Fruit fly (Drosophila melanogaster) whole organism, prepupa: Measurements from ENCODE around the gene CG9119.

Experiments
- Blimp-1 ChIP-seq: fragments of 200-800 bp; sonication (Bioruptor generic); optimal IDR thresholded peaks from 3 replicates; lab custom pipeline; 2017; ENCODE audit warnings: missing biosample characterization, missing genetic modification characterization, mild to moderate bottlenecking, moderate library complexity, missing genetic modification reagents
- CG11294 ChIP-seq: fragments of 200-800 bp; sonication (Bioruptor generic); IDR thresholded peaks from 2 replicates; pipeline ENCODE4 v1.3.6; 2022; ENCODE audit warnings: missing biosample characterization, missing genetic modification characterization
- CG11762 ChIP-seq: fragments of 200-800 bp; sonication (Bioruptor generic); optimal IDR thresholded peaks from 3 replicates; lab custom pipeline; 2016; ENCODE audit warnings: missing biosample characterization, missing genetic modification characterization; ENCODE audit not compliant: insufficient read depth
- CG11902 ChIP-seq: fragments of 200-800 bp; sonication (Bioruptor generic); optimal IDR thresholded peaks from 3 replicates; lab custom pipeline; 2016; ENCODE audit warnings: missing biosample characterization, missing genetic modification characterization
- CG15336 ChIP-seq: fragments of 200-800 bp; sonication (Bioruptor generic); IDR thresholded peaks from 2 replicates; pipeline ENCODE4 v1.3.6; 2022; ENCODE audit warnings: missing biosample characterization, missing genetic modification characterization
- CG1621 ChIP-seq: fragments of 200-800 bp; sonication (Bioruptor generic); optimal IDR thresholded peaks from 3 replicates; lab custom pipeline; 2018; ENCODE audit warnings: missing biosample characterization, mild to moderate bottlenecking, missing genetic modification characterization
- CG16779 ChIP-seq: fragments of 200-800 bp; sonication (Bioruptor generic); optimal IDR thresholded peaks from 3 replicates; lab custom pipeline; 2017; ENCODE audit warnings: missing biosample characterization, mild to moderate bottlenecking, missing genetic modification characterization
- CG3032 ChIP-seq: fragments of 200-800 bp; optimal IDR thresholded peaks from 2 replicates; lab custom pipeline; 2019; ENCODE audit warnings: missing biosample characterization, mild to moderate bottlenecking, missing genetic modification characterization, moderate library complexity
- CG32006 ChIP-seq: fragments of 200-800 bp; sonication (Bioruptor generic); optimal IDR thresholded peaks from 3 replicates; lab custom pipeline; 2017; ENCODE audit warnings: missing biosample characterization, mild to moderate bottlenecking, missing genetic modification characterization
- CG34406 ChIP-seq: fragments of 200-800 bp; sonication (Bioruptor generic); optimal IDR thresholded peaks from 3 replicates; lab custom pipeline; 2016; ENCODE audit warnings: missing biosample characterization, missing genetic modification characterization
- CG3919 ChIP-seq: fragments of 200-800 bp; sonication (Bioruptor generic); optimal IDR thresholded peaks from 3 replicates; lab custom pipeline; 2016; ENCODE audit warnings: missing biosample characterization, missing genetic modification characterization
- CG4318 ChIP-seq: fragments of 200-800 bp; sonication (Bioruptor generic); optimal IDR thresholded peaks from 3 replicates; lab custom pipeline; 2017; ENCODE audit warnings: missing biosample characterization, mild to moderate bottlenecking, missing genetic modification characterization
- CG6163 ChIP-seq: fragments of 200-800 bp; sonication (Bioruptor generic); IDR thresholded peaks from 3 replicates; pipeline ENCODE4 v1.3.6; 2022; ENCODE audit warnings: missing biosample characterization, missing genetic modification characterization
- CG6276 ChIP-seq: fragments of 200-800 bp; sonication (Bioruptor generic); optimal IDR thresholded peaks from 2 replicates; lab custom pipeline; 2017; ENCODE audit warnings: missing biosample characterization, mild to moderate bottlenecking, missing genetic modification characterization
- CG6808 ChIP-seq: fragments of 200-800 bp; sonication (Bioruptor generic); optimal IDR thresholded peaks from 3 replicates; lab custom pipeline; 2017; ENCODE audit warnings: missing biosample characterization, missing genetic modification characterization, mild to moderate bottlenecking, moderate library complexity, missing genetic modification reagents
- CG6854 ChIP-seq: fragments of 200-800 bp; sonication (Bioruptor generic); optimal IDR thresholded peaks from 2 replicates; lab custom pipeline; 2017; ENCODE audit warnings: missing biosample characterization, mild to moderate bottlenecking, missing genetic modification characterization
- CG7368 ChIP-seq: fragments of 200-800 bp; sonication (Bioruptor generic); optimal IDR thresholded peaks from 3 replicates; lab custom pipeline; 2016; ENCODE audit warnings: missing biosample characterization, missing genetic modification characterization
- CG8119 ChIP-seq: fragments of 200-800 bp; sonication (Bioruptor generic); IDR thresholded peaks from 3 replicates; pipeline ENCODE4 v1.3.6; 2022; ENCODE audit warnings: missing biosample characterization, missing genetic modification characterization
- CG8319 ChIP-seq: fragments of 200-800 bp; sonication (Bioruptor generic); optimal IDR thresholded peaks from 3 replicates; lab custom pipeline; 2016; ENCODE audit warnings: missing biosample characterization, missing genetic modification characterization
- CG8632 ChIP-seq: fragments of 200-800 bp; sonication (Bioruptor generic); optimal IDR thresholded peaks from 3 replicates; lab custom pipeline; 2016; ENCODE audit warnings: missing biosample characterization, missing genetic modification characterization
- CG9139 ChIP-seq: fragments of 200-800 bp; sonication (Bioruptor generic); optimal IDR thresholded peaks from 3 replicates; lab custom pipeline; 2017; ENCODE audit warnings: missing biosample characterization, mild to moderate bottlenecking, missing genetic modification characterization
- Eip75B ChIP-seq: fragments of 200-800 bp; sonication (Bioruptor generic); optimal IDR thresholded peaks from 3 replicates; lab custom pipeline; 2016; ENCODE audit warnings: missing biosample characterization, missing genetic modification characterization
- Eip78C ChIP-seq: fragments of 200-800 bp; sonication (Bioruptor generic); peaks from one replicate; lab custom pipeline; 2016; ENCODE audit warnings: missing biosample characterization, missing genetic modification characterization
- Eip93F ChIP-seq: fragments of 200-800 bp; sonication (Bioruptor generic); optimal IDR thresholded peaks from 2 replicates; lab custom pipeline; 2016; ENCODE audit warnings: missing biosample characterization, mild to moderate bottlenecking, missing genetic modification characterization
- Ets21C ChIP-seq: fragments of 200-800 bp; sonication (Bioruptor generic); optimal IDR thresholded peaks from 3 replicates; lab custom pipeline; 2016; ENCODE audit warnings: missing biosample characterization, missing genetic modification characterization
- Gug ChIP-seq: fragments of 200-800 bp; sonication (Bioruptor generic); IDR thresholded peaks from 2 replicates; pipeline ENCODE4 v1.3.6; 2022; ENCODE audit warnings: missing biosample characterization, missing genetic modification characterization
- Hr38 ChIP-seq: sonication (Bioruptor generic); optimal IDR thresholded peaks from 2 replicates; lab custom pipeline; 2016; ENCODE audit warnings: missing biosample characterization, missing genetic modification characterization
- Hr39 ChIP-seq: fragments of 200-800 bp; sonication (Bioruptor generic); optimal IDR thresholded peaks from 2 replicates; lab custom pipeline; 2016; ENCODE audit warnings: missing biosample characterization, missing genetic modification characterization
- Hr4 ChIP-seq: fragments of 200-800 bp; sonication (Bioruptor generic); optimal IDR thresholded peaks from 3 replicates; lab custom pipeline; 2016; ENCODE audit warnings: missing biosample characterization, missing genetic modification characterization
- Met ChIP-seq: fragments of 200-800 bp; sonication (Bioruptor generic); optimal IDR thresholded peaks from 3 replicates; lab custom pipeline; 2016; ENCODE audit warnings: missing biosample characterization, missing genetic modification characterization
- OdsH ChIP-seq: fragments of 200-800 bp; sonication (Bioruptor generic); optimal IDR thresholded peaks from 3 replicates; lab custom pipeline; 2016; ENCODE audit warnings: missing biosample characterization, missing genetic modification characterization
- Smox ChIP-seq: fragments of 200-800 bp; sonication (Bioruptor generic); optimal IDR thresholded peaks from 3 replicates; lab custom pipeline; 2016; ENCODE audit warnings: missing biosample characterization, missing genetic modification characterization
- Sox102F ChIP-seq: fragments of 200-800 bp; sonication (Bioruptor generic); optimal IDR thresholded peaks from 2 replicates; lab custom pipeline; 2016; ENCODE audit warnings: missing biosample characterization, mild to moderate bottlenecking, missing genetic modification characterization
- Sox14 ChIP-seq: fragments of 200-800 bp; sonication (Bioruptor generic); optimal IDR thresholded peaks from 3 replicates; lab custom pipeline; 2016; ENCODE audit warnings: missing biosample characterization, missing genetic modification characterization
- achi ChIP-seq: fragments of 200-800 bp; sonication (Bioruptor generic); optimal IDR thresholded peaks from 3 replicates; lab custom pipeline; 2016; ENCODE audit warnings: missing biosample characterization, missing genetic modification characterization
- acj6 ChIP-seq: fragments of 200-800 bp; sonication (Bioruptor generic); optimal IDR thresholded peaks from 3 replicates; lab custom pipeline; 2016; ENCODE audit warnings: missing biosample characterization, missing genetic modification characterization
- cyc ChIP-seq: fragments of 200-800 bp; sonication (Bioruptor generic); optimal IDR thresholded peaks from 3 replicates; lab custom pipeline; 2016; ENCODE audit warnings: missing biosample characterization, missing genetic modification characterization
- dac ChIP-seq: fragments of 200-800 bp; sonication (Bioruptor generic); optimal IDR thresholded peaks from 2 replicates; lab custom pipeline; 2017; ENCODE audit warnings: missing biosample characterization, mild to moderate bottlenecking, missing genetic modification characterization
- dsx ChIP-seq: fragments of 200-800 bp; optimal IDR thresholded peaks from 3 replicates; lab custom pipeline; 2019; ENCODE audit warnings: missing biosample characterization, mild to moderate bottlenecking, missing genetic modification characterization, moderate library complexity; ENCODE audit not compliant: poor library complexity, severe bottlenecking
- eg ChIP-seq: fragments of 200-800 bp; sonication (Bioruptor generic); IDR thresholded peaks from 3 replicates; pipeline ENCODE4 v1.3.6; 2022; ENCODE audit warnings: missing biosample characterization, missing genetic modification characterization
- esn ChIP-seq: fragments of 200-800 bp; sonication (Bioruptor generic); optimal IDR thresholded peaks from 2 replicates; lab custom pipeline; 2016; ENCODE audit warnings: missing biosample characterization, mild to moderate bottlenecking, missing genetic modification characterization, moderate library complexity
- fd59A ChIP-seq: fragments of 200-800 bp; sonication (Bioruptor generic); optimal IDR thresholded peaks from 2 replicates; lab custom pipeline; 2017; ENCODE audit warnings: missing biosample characterization, mild to moderate bottlenecking, missing genetic modification characterization, missing genetic modification reagents
- fd85E ChIP-seq: fragments of 200-800 bp; sonication (Bioruptor generic); optimal IDR thresholded peaks from 3 replicates; lab custom pipeline; 2016; ENCODE audit warnings: missing biosample characterization, missing genetic modification characterization
- fkh ChIP-seq: fragments of 200-800 bp; sonication (Bioruptor generic); optimal IDR thresholded peaks from 3 replicates; lab custom pipeline; 2017; ENCODE audit warnings: missing biosample characterization, mild to moderate bottlenecking, missing genetic modification characterization, moderate library complexity
- lz ChIP-seq: fragments of 200-800 bp; sonication (Bioruptor generic); optimal IDR thresholded peaks from 3 replicates; lab custom pipeline; 2016; ENCODE audit warnings: missing biosample characterization, missing genetic modification characterization
- net ChIP-seq: fragments of 200-800 bp; sonication (Bioruptor generic); optimal IDR thresholded peaks from 3 replicates; lab custom pipeline; 2016; ENCODE audit warnings: missing biosample characterization, missing genetic modification characterization
- pdm3 ChIP-seq: fragments of 200-800 bp; sonication (Bioruptor generic); optimal IDR thresholded peaks from 3 replicates; lab custom pipeline; 2016; ENCODE audit warnings: missing biosample characterization, missing genetic modification characterization
- salr ChIP-seq, 2 experiments: fragments of 200-800 bp; sonication (Bioruptor generic); optimal IDR thresholded peaks; 3 replicates each; lab custom pipeline; 2016 to 2018; ENCODE audit warnings: missing biosample characterization in 2 of 2, missing genetic modification characterization in 2 of 2, mild to moderate bottlenecking in 1 of 2
- spab ChIP-seq: fragments of 200-800 bp; sonication (Bioruptor generic); optimal IDR thresholded peaks from 2 replicates; lab custom pipeline; 2017; ENCODE audit warnings: missing biosample characterization, mild to moderate bottlenecking, missing genetic modification characterization, missing genetic modification reagents
- ss ChIP-seq, 2 experiments: fragments of 200-800 bp; sonication (Bioruptor generic); optimal IDR thresholded peaks; 2 replicates in 1 of 2; 3 replicates in 1 of 2; lab custom pipeline; 2017 to 2018; ENCODE audit warnings: mild to moderate bottlenecking in 2 of 2, missing biosample characterization in 2 of 2, missing genetic modification characterization in 2 of 2, moderate library complexity in 1 of 2
- svp ChIP-seq: fragments of 200-800 bp; sonication (Bioruptor generic); peaks from one replicate; lab custom pipeline; 2016; ENCODE audit warnings: missing biosample characterization, missing genetic modification characterization
- topi ChIP-seq: fragments of 200-800 bp; sonication (Bioruptor generic); optimal IDR thresholded peaks from 3 replicates; lab custom pipeline; 2016; ENCODE audit warnings: missing biosample characterization, missing genetic modification characterization

Gene CG9119

DNA sequence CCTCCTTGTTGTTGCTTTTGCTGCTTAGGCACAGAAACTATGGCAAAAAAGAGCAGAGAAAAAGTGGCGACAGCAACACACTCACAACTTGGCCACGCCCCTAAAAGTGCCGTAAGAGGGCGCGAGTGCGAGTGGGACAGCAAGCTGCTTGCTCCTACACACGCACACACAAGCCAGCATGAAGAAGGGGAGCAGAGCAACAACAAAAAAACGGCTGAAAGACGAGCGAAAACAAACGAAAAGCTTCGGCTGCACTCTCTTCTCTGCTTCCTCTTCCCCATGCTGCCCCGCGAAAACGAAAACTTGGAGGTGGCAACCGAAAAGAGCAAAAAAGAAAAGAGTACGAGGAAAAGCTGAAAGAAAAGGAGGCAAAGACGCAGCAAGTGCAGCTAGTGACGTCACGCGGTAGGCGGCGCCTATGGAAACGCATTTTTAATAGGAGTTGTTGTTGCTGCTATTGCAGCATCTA is 26.4 kb downstream of the CG9119 start:
- TF ChIP-seq topi (GFP tag; lab: Kevin White, UChicago), result no peak
- no peak for TF ChIP-seq cyc (GFP tag; lab: Kevin White, UChicago)
- no peak for TF ChIP-seq acj6 (GFP tag; lab: Kevin White, UChicago)
- peak; percentile 65 for TF ChIP-seq CG1621 (tag; lab: Kevin White, UChicago)
- TF ChIP-seq Gug, result peak; percentile 57
- peak; percentile 68 for TF ChIP-seq Eip78C (GFP tag; lab: Kevin White, UChicago)
- TF ChIP-seq CG34406 (GFP tag; lab: Kevin White, UChicago), result peak; percentile 27
- peak; percentile 57 for TF ChIP-seq CG3919 (GFP tag; lab: Kevin White, UChicago)
- no peak for TF ChIP-seq CG6854 (GFP tag; lab: Kevin White, UChicago)
- TF ChIP-seq CG8119 (GFP tag; lab: Robert Waterston, UW), result peak; percentile 78
- TF ChIP-seq Hr4 (GFP tag; lab: Kevin White, UChicago), result peak; percentile 19
- TF ChIP-seq CG15336 (GFP tag; lab: Robert Waterston, UW), result peak; percentile 41; the same call in 1 of the 2 replicates
- 0 out of 2 replicates have a peak, but pooled peaks have one; percentile 33 for TF ChIP-seq CG11294 (GFP tag; lab: Robert Waterston, UW)
- TF ChIP-seq CG9139 (GFP tag; lab: Kevin White, UChicago), result no peak
- TF ChIP-seq CG3032, result peak; percentile 69
- peak; percentile 42 for TF ChIP-seq Eip75B
- peak; percentile 20 for TF ChIP-seq achi (GFP tag; lab: Kevin White, UChicago)
- peak; percentile 75 for TF ChIP-seq dac (GFP tag; lab: Kevin White, UChicago)
- no peak for TF ChIP-seq Sox102F
- peak; percentile 82 to 84 for TF ChIP-seq ss (GFP tag; optimal IDR thresholded peaks at IDR 0.05; lab: Kevin White, UChicago)
- TF ChIP-seq pdm3 (GFP tag; lab: Kevin White, UChicago), result peak; percentile 11
- TF ChIP-seq Met (GFP tag; lab: Kevin White, UChicago), result no peak
- peak; percentile 69 for TF ChIP-seq fd59A (GFP tag; lab: Kevin White, UChicago)
- peak; percentile 59 for TF ChIP-seq spab
- TF ChIP-seq salr (GFP tag; optimal IDR thresholded peaks at IDR 0.05; lab: Kevin White, UChicago), result peak; percentile 60 to 65
- TF ChIP-seq net (GFP tag; lab: Kevin White, UChicago), result peak; percentile 64
- TF ChIP-seq Sox14 (GFP tag; lab: Kevin White, UChicago), result peak; percentile 60
- TF ChIP-seq Hr39 (GFP tag; lab: Kevin White, UChicago), result no peak
- TF ChIP-seq Smox (GFP tag; lab: Kevin White, UChicago), result no peak
- TF ChIP-seq CG8632 (GFP tag; lab: Kevin White, UChicago), result peak; percentile 19
- no peak for TF ChIP-seq Hr38 (GFP tag; lab: Kevin White, UChicago)
- TF ChIP-seq Eip93F, result no peak
- TF ChIP-seq CG6808 (GFP tag; lab: Kevin White, UChicago), result peak; percentile 80
- no peak for TF ChIP-seq Ets21C (GFP tag; lab: Kevin White, UChicago)
- TF ChIP-seq svp (GFP tag; lab: Kevin White, UChicago), result no peak
- peak; percentile 7 for TF ChIP-seq OdsH (GFP tag; lab: Kevin White, UChicago)
- peak; percentile 86 for TF ChIP-seq CG6163 (GFP tag; lab: Robert Waterston, UW)
- TF ChIP-seq dsx (GFP tag; lab: Kevin White, UChicago), result peak; percentile 72
- no peak for TF ChIP-seq CG8319 (GFP tag; lab: Kevin White, UChicago)
- peak; percentile 10 for TF ChIP-seq esn (GFP tag; lab: Kevin White, UChicago)
- peak; percentile 76 for TF ChIP-seq CG32006
- no peak for TF ChIP-seq fd85E (GFP tag; lab: Kevin White, UChicago)
- TF ChIP-seq CG16779 (tag; lab: Kevin White, UChicago), result peak; percentile 27
- peak; percentile 5 for TF ChIP-seq CG11762
- peak; percentile 7 for TF ChIP-seq fkh (GFP tag; lab: Kevin White, UChicago)
- peak; percentile 43 for TF ChIP-seq CG6276 (GFP tag; lab: Kevin White, UChicago)
- TF ChIP-seq CG11902, result no peak
- no peak for TF ChIP-seq Blimp-1 (GFP tag; lab: Kevin White, UChicago)
- no peak for TF ChIP-seq lz (GFP tag; lab: Kevin White, UChicago)
- TF ChIP-seq CG7368 (GFP tag; lab: Kevin White, UChicago), result no peak
- peak; percentile 75 for TF ChIP-seq eg (GFP tag; lab: Robert Waterston, UW)
- TF ChIP-seq CG4318 (GFP tag; lab: Kevin White, UChicago), result no peak
